Worm (Caenorhabditis elegans) whole organism, L1 larva: ENCODE measurements around the gene T11F9.21.

ENCODE experiments used
- ama-1 ChIP-seq: fragments of 150-350 bp; optimal IDR thresholded peaks from 2 replicates; lab custom pipeline; 2014
- ceh-82 ChIP-seq, 3 experiments: fragments of 150-350 bp in 1 of 3; sonication (generic microtip) in 2 of 3; optimal IDR thresholded peaks; 2 replicates each; lab custom pipeline; 2014 to 2017; ENCODE audit warnings: missing biosample characterization in 3 of 3, missing genetic modification characterization in 3 of 3
- ces-1 ChIP-seq: fragments of 150-350 bp; optimal IDR thresholded peaks from 2 replicates; lab custom pipeline; 2014; ENCODE audit warnings: missing biosample characterization, missing genetic modification reagents, missing genetic modification characterization
- dpl-1 ChIP-seq, 3 experiments: fragments of 150-350 bp in 2 of 3; sonication (generic microtip) in 1 of 3; optimal IDR thresholded peaks; 2 replicates each; lab custom pipeline; 2014 to 2017; ENCODE audit warnings: missing biosample characterization in 3 of 3, missing genetic modification characterization in 3 of 3, missing genetic modification reagents in 3 of 3
- egl-27 ChIP-seq, 2 experiments: fragments of 150-350 bp in 1 of 2; sonication (generic microtip); optimal IDR thresholded peaks; 3 replicates each; lab custom pipeline; 2017 to 2018; ENCODE audit warnings: missing biosample characterization in 2 of 2, missing genetic modification characterization in 2 of 2, missing genetic modification reagents in 2 of 2
- fkh-4 ChIP-seq: sonication (generic microtip); optimal IDR thresholded peaks from 2 replicates; lab custom pipeline; 2016; ENCODE audit warnings: missing compliant biosample characterization, missing genetic modification characterization, borderline replicate concordance
- mdl-1 ChIP-seq, 2 experiments: fragments of 150-350 bp; optimal IDR thresholded peaks; 2 replicates each; lab custom pipeline; 2014 to 2017; ENCODE audit warnings: missing biosample characterization in 2 of 2, missing genetic modification characterization in 2 of 2, inconsistent platforms in 1 of 2
- mep-1 ChIP-seq: fragments of 150-350 bp; optimal IDR thresholded peaks from 2 replicates; lab custom pipeline; 2014; ENCODE audit warnings: missing biosample characterization, missing genetic modification characterization
- nhr-11 ChIP-seq: fragments of 150-350 bp; optimal IDR thresholded peaks from 2 replicates; lab custom pipeline; 2014; ENCODE audit warnings: missing biosample characterization, missing genetic modification characterization
- nhr-237 ChIP-seq: fragments of 150-350 bp; optimal IDR thresholded peaks from 2 replicates; lab custom pipeline; 2014; ENCODE audit warnings: missing biosample characterization, missing genetic modification characterization
- snpc-4 ChIP-seq: fragments of 150-350 bp; optimal IDR thresholded peaks from 2 replicates; lab custom pipeline; 2014; ENCODE audit warnings: missing biosample characterization, missing genetic modification characterization
- sptf-1 ChIP-seq: fragments of 150-350 bp; optimal IDR thresholded peaks from 2 replicates; lab custom pipeline; 2014; ENCODE audit warnings: missing biosample characterization, missing genetic modification characterization

- TF ChIP-seq mep-1 (tag; lab: Kevin White, UChicago) = no peak
- no peak for TF ChIP-seq ces-1
- TF ChIP-seq dpl-1 (GFP tag; optimal IDR thresholded peaks at IDR 0.05; lab: Kevin White, UChicago) = no peak
- no peak for TF ChIP-seq ceh-82 (tag; optimal IDR thresholded peaks at IDR 0.05; lab: Kevin White, UChicago)
- no peak for TF ChIP-seq fkh-4
- no peak for TF ChIP-seq egl-27 (tag; optimal IDR thresholded peaks at IDR 0.05; lab: Kevin White, UChicago)
- TF ChIP-seq nhr-237 = no peak
- no peak for TF ChIP-seq ama-1 (lab: Kevin White, UChicago)
- TF ChIP-seq mdl-1 (tag; optimal IDR thresholded peaks at IDR 0.05; lab: Kevin White, UChicago) = no peak
- TF ChIP-seq sptf-1 (tag; lab: Kevin White, UChicago) = no peak
- no peak for TF ChIP-seq snpc-4
- TF ChIP-seq nhr-11 = no peak
Measured at ce11 chrV:11459255-11459654, 33.3 kb upstream of the T11F9.21 start, which contains the start of gene T11F9.1.
